Fruit fly (Drosophila melanogaster) whole organism, prepupa: Measurements from ENCODE around the gene sna.

Source experiments
- CG6163 ChIP-seq: fragments of 200-800 bp; sonication (Bioruptor generic); IDR thresholded peaks from 3 replicates; pipeline ENCODE4 v1.3.6; 2022; ENCODE audit warnings: missing biosample characterization, missing genetic modification characterization
- CG6276 ChIP-seq: fragments of 200-800 bp; sonication (Bioruptor generic); optimal IDR thresholded peaks from 2 replicates; lab custom pipeline; 2017; ENCODE audit warnings: missing biosample characterization, mild to moderate bottlenecking, missing genetic modification characterization
- CG6854 ChIP-seq: fragments of 200-800 bp; sonication (Bioruptor generic); optimal IDR thresholded peaks from 2 replicates; lab custom pipeline; 2017; ENCODE audit warnings: missing biosample characterization, mild to moderate bottlenecking, missing genetic modification characterization
- Ets21C ChIP-seq: fragments of 200-800 bp; sonication (Bioruptor generic); optimal IDR thresholded peaks from 3 replicates; lab custom pipeline; 2016; ENCODE audit warnings: missing biosample characterization, missing genetic modification characterization
- Hr39 ChIP-seq: fragments of 200-800 bp; sonication (Bioruptor generic); optimal IDR thresholded peaks from 2 replicates; lab custom pipeline; 2016; ENCODE audit warnings: missing biosample characterization, missing genetic modification characterization
- Lpt ChIP-seq: fragments of 200-800 bp; sonication (Bioruptor generic); optimal IDR thresholded peaks from 3 replicates; lab custom pipeline; 2016; ENCODE audit warnings: missing biosample characterization, missing genetic modification characterization

DNA sequence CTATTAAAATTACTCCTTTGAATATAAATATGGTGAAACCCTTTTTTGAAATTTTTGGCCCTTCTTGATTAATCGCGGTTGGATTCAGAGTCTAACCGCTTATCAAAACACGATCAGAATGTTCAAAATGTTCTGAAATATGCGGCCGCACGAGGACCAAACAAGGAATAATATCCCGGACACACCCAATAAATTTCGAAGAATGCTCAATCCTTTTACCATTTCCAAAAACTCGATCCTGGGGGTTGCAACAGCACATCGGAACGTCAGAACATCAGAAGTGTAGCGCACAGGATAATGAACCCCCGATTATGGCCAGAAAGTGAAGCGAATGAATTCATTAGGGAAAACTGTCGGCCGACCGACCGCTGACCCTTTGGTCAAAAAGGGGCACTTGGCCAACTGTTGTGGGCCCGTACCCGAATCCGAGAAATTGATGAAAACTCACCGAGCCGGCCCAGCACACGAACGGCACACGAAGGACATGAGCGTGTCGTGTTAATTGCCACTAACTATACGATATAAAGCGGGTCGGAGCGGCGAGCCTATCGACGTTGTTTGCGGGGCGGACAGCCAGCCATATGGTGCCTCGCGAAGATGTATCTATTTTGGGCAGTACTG lies 7.4 kb downstream of the sna start:
- TF ChIP-seq Ets21C (no peak), Lpt (GFP tag; lab: Kevin White, UChicago) (no peak), Hr39 (GFP tag; lab: Kevin White, UChicago) (no peak), CG6276 (GFP tag; lab: Kevin White, UChicago) (no peak), CG6163 (GFP tag; lab: Robert Waterston, UW) (no peak), CG6854 (no peak)
